Fruit fly (Drosophila melanogaster) whole organism, embryonic: ENCODE measurements around the gene Jarid2.
A peak's percentile ranks its signal among the peaks of the same experiment; 100 is the strongest.

Experiments
- Adf1 ChIP-seq: fragments of 200-800 bp; sonication (Bioruptor generic); IDR thresholded peaks from 2 replicates; pipeline ENCODE4 v1.3.6; 2022; ENCODE audit warnings: missing biosample characterization, missing genetic modification characterization
- Atf6 ChIP-seq: fragments of 200-800 bp; sonication (Bioruptor generic); IDR thresholded peaks from 2 replicates; pipeline ENCODE4 v1.3.6; 2022; ENCODE audit warnings: missing biosample characterization, missing genetic modification characterization
- B-H1 ChIP-seq: fragments of 200-800 bp; sonication (Bioruptor generic); IDR thresholded peaks from 3 replicates; pipeline ENCODE4 v1.3.6; 2022; ENCODE audit warnings: missing biosample characterization, missing genetic modification characterization
- CG10209 ChIP-seq: fragments of 200-800 bp; sonication (Bioruptor generic); optimal IDR thresholded peaks from 3 replicates; lab custom pipeline; 2017; ENCODE audit warnings: missing biosample characterization, mild to moderate bottlenecking, missing genetic modification characterization, missing genetic modification reagents
- CG10321 ChIP-seq: fragments of 200-800 bp; sonication (Bioruptor generic); IDR thresholded peaks from 2 replicates; pipeline ENCODE4 v1.3.6; 2022; ENCODE audit warnings: missing biosample characterization, missing genetic modification characterization
- CG10431 ChIP-seq: fragments of 200-800 bp; sonication (Bioruptor generic); optimal IDR thresholded peaks from 3 replicates; lab custom pipeline; 2018; ENCODE audit warnings: missing biosample characterization, mild to moderate bottlenecking, missing genetic modification characterization
- CG11085 ChIP-seq: fragments of 200-800 bp; sonication (Bioruptor generic); IDR thresholded peaks from 2 replicates; pipeline ENCODE4 v1.3.6; 2022; ENCODE audit warnings: missing biosample characterization, missing genetic modification characterization
- CG11398 ChIP-seq: fragments of 200-800 bp; sonication (Bioruptor generic); optimal IDR thresholded peaks from 2 replicates; lab custom pipeline; 2016; ENCODE audit warnings: missing biosample characterization, missing genetic modification characterization
- CG11695 ChIP-seq: fragments of 200-800 bp; sonication (Bioruptor generic); IDR thresholded peaks from 3 replicates; pipeline ENCODE4 v1.3.6; 2022; ENCODE audit warnings: missing biosample characterization, missing genetic modification characterization
- CG11723 ChIP-seq: fragments of 200-800 bp; sonication (Bioruptor generic); optimal IDR thresholded peaks from 2 replicates; lab custom pipeline; 2017; ENCODE audit warnings: missing biosample characterization, mild to moderate bottlenecking, missing genetic modification characterization
- CG12744 ChIP-seq: fragments of 200-800 bp; sonication (Bioruptor generic); optimal IDR thresholded peaks from 2 replicates; lab custom pipeline; 2016; ENCODE audit warnings: missing biosample characterization, missing genetic modification characterization
- CG13296 ChIP-seq: fragments of 200-800 bp; sonication (Bioruptor generic); optimal IDR thresholded peaks from 3 replicates; lab custom pipeline; 2018; ENCODE audit warnings: missing biosample characterization, mild to moderate bottlenecking, missing genetic modification characterization
- CG16813 ChIP-seq: fragments of 200-800 bp; sonication (Bioruptor generic); IDR thresholded peaks from 3 replicates; pipeline ENCODE4 v1.3.6; 2022; ENCODE audit warnings: missing biosample characterization, missing genetic modification characterization; ENCODE audit not compliant: partially characterized antibody
- CG18764 ChIP-seq: fragments of 200-800 bp; sonication (Bioruptor generic); optimal IDR thresholded peaks from 3 replicates; lab custom pipeline; 2016; ENCODE audit warnings: missing biosample characterization, missing genetic modification characterization
- CG2199 ChIP-seq: fragments of 200-800 bp; sonication (Bioruptor generic); IDR thresholded peaks from 3 replicates; pipeline ENCODE4 v1.3.6; 2022; ENCODE audit warnings: missing biosample characterization, missing genetic modification characterization
- CG30020 ChIP-seq: fragments of 200-800 bp; optimal IDR thresholded peaks from 2 replicates; lab custom pipeline; 2019; ENCODE audit warnings: missing biosample characterization, mild to moderate bottlenecking, missing genetic modification characterization, moderate library complexity
- CG32532 ChIP-seq: fragments of 200-800 bp; sonication (Bioruptor generic); IDR thresholded peaks from 2 replicates; pipeline ENCODE4 v1.3.6; 2022; ENCODE audit warnings: missing biosample characterization, missing genetic modification characterization
- CG33213 ChIP-seq: fragments of 200-800 bp; sonication (Bioruptor generic); optimal IDR thresholded peaks from 3 replicates; lab custom pipeline; 2016; ENCODE audit warnings: missing biosample characterization, missing genetic modification characterization
- CG4282 ChIP-seq: fragments of 200-800 bp; sonication (Bioruptor generic); optimal IDR thresholded peaks from 2 replicates; lab custom pipeline; 2016; ENCODE audit warnings: missing biosample characterization, missing genetic modification characterization
- CG4854 ChIP-seq: fragments of 200-800 bp; sonication (Bioruptor generic); optimal IDR thresholded peaks from 2 replicates; lab custom pipeline; 2016; ENCODE audit warnings: missing biosample characterization, missing genetic modification characterization, inconsistent platforms
- CG6854 ChIP-seq: fragments of 200-800 bp; sonication (Bioruptor generic); optimal IDR thresholded peaks from 3 replicates; lab custom pipeline; 2017; ENCODE audit warnings: missing biosample characterization, mild to moderate bottlenecking, missing genetic modification characterization
- CG8765 ChIP-seq: fragments of 200-800 bp; sonication (Bioruptor generic); IDR thresholded peaks from 2 replicates; pipeline ENCODE4 v1.3.6; 2022; ENCODE audit warnings: missing biosample characterization, missing genetic modification characterization
- CG8924 ChIP-seq: fragments of 200-800 bp; optimal IDR thresholded peaks from 3 replicates; lab custom pipeline; 2019; ENCODE audit warnings: missing biosample characterization, mild to moderate bottlenecking, missing genetic modification characterization, moderate library complexity
- CG9797 ChIP-seq: fragments of 200-800 bp; sonication (Bioruptor generic); optimal IDR thresholded peaks from 3 replicates; lab custom pipeline; 2018; ENCODE audit warnings: missing biosample characterization, mild to moderate bottlenecking, missing genetic modification characterization
- Dref ChIP-seq: fragments of 200-800 bp; sonication (Bioruptor generic); IDR thresholded peaks from 2 replicates; pipeline ENCODE4 v1.3.6; 2022; ENCODE audit warnings: missing biosample characterization, missing genetic modification characterization
- Ets65A ChIP-seq: fragments of 200-800 bp; sonication (Bioruptor generic); peaks from one replicate; lab custom pipeline; 2016; ENCODE audit warnings: missing biosample characterization, missing genetic modification characterization
- GATAe ChIP-seq: fragments of 200-800 bp; sonication (Bioruptor generic); conservative IDR thresholded peaks from 2 replicates; pipeline ENCODE4 v1.3.6; 2022; ENCODE audit warnings: missing biosample characterization, missing genetic modification characterization
- Hand ChIP-seq: fragments of 200-800 bp; sonication (Bioruptor generic); optimal IDR thresholded peaks from 2 replicates; lab custom pipeline; 2017; ENCODE audit warnings: mild to moderate bottlenecking, missing biosample characterization, missing genetic modification reagents, missing genetic modification characterization
- Kr ChIP-seq: fragments of 200-800 bp; sonication (Bioruptor generic); optimal IDR thresholded peaks from 2 replicates; lab custom pipeline; 2017; ENCODE audit warnings: missing biosample characterization, mild to moderate bottlenecking, missing genetic modification characterization
- NfI ChIP-seq: fragments of 200-800 bp; sonication (Bioruptor generic); optimal IDR thresholded peaks from 3 replicates; lab custom pipeline; 2018; ENCODE audit warnings: missing biosample characterization, mild to moderate bottlenecking, missing genetic modification characterization, moderate library complexity
- Pdp1 ChIP-seq, 2 experiments: fragments of 200-800 bp; sonication (Bioruptor generic); optimal IDR thresholded peaks; 3 replicates each; lab custom pipeline; 2016; ENCODE audit warnings: missing biosample characterization in 2 of 2, missing genetic modification characterization in 2 of 2, mild to moderate bottlenecking in 1 of 2, moderate library complexity in 1 of 2
- amos ChIP-seq: fragments of 200-800 bp; sonication (Bioruptor generic); IDR thresholded peaks from 2 replicates; pipeline ENCODE4 v1.3.6; 2022; ENCODE audit warnings: missing biosample characterization, missing genetic modification characterization; ENCODE audit not compliant: partially characterized antibody
- cato ChIP-seq: fragments of 200-800 bp; sonication (Bioruptor generic); optimal IDR thresholded peaks from 2 replicates; lab custom pipeline; 2016; ENCODE audit warnings: missing biosample characterization, missing genetic modification characterization, borderline replicate concordance
- dmrt11E ChIP-seq: fragments of 200-800 bp; sonication (Bioruptor generic); optimal IDR thresholded peaks from 3 replicates; lab custom pipeline; 2018; ENCODE audit warnings: missing biosample characterization, mild to moderate bottlenecking, missing genetic modification characterization, moderate library complexity
- dpn ChIP-seq, 2 experiments: fragments of 200-800 bp; sonication (Bioruptor generic); optimal IDR thresholded peaks; 3 replicates each; lab custom pipeline; 2016; ENCODE audit warnings: missing biosample characterization in 2 of 2, missing genetic modification characterization in 2 of 2
- emc ChIP-seq: fragments of 200-800 bp; sonication (Bioruptor generic); optimal IDR thresholded peaks from 2 replicates; lab custom pipeline; 2016; ENCODE audit warnings: missing biosample characterization, missing genetic modification characterization
- fd102C ChIP-seq: fragments of 200-800 bp; sonication (Bioruptor generic); optimal IDR thresholded peaks from 2 replicates; lab custom pipeline; 2018; ENCODE audit warnings: missing biosample characterization, mild to moderate bottlenecking, missing genetic modification characterization, moderate library complexity
- fd3F ChIP-seq: fragments of 200-800 bp; sonication (Bioruptor generic); optimal IDR thresholded peaks from 2 replicates; lab custom pipeline; 2018; ENCODE audit warnings: missing biosample characterization, mild to moderate bottlenecking, missing genetic modification characterization, moderate library complexity
- fd64A ChIP-seq: fragments of 200-800 bp; sonication (Bioruptor generic); optimal IDR thresholded peaks from 3 replicates; lab custom pipeline; 2018; ENCODE audit warnings: missing biosample characterization, mild to moderate bottlenecking, missing genetic modification characterization
- ftz-f1 ChIP-seq: fragments of 200-800 bp; sonication (Bioruptor generic); optimal IDR thresholded peaks from 2 replicates; lab custom pipeline; 2016; ENCODE audit warnings: missing biosample characterization, missing genetic modification characterization
- ind ChIP-seq: fragments of 200-800 bp; sonication (Bioruptor generic); optimal IDR thresholded peaks from 3 replicates; lab custom pipeline; 2016; ENCODE audit warnings: missing biosample characterization, missing genetic modification characterization
- mirr ChIP-seq: fragments of 200-800 bp; sonication (Bioruptor generic); optimal IDR thresholded peaks from 3 replicates; lab custom pipeline; 2018; ENCODE audit warnings: missing biosample characterization, mild to moderate bottlenecking, missing genetic modification characterization
- mld ChIP-seq: fragments of 200-800 bp; sonication (Bioruptor generic); IDR thresholded peaks from 3 replicates; pipeline ENCODE4 v1.3.6; 2022; ENCODE audit warnings: missing biosample characterization, missing genetic modification characterization; ENCODE audit not compliant: partially characterized antibody
- p53 ChIP-seq: fragments of 200-800 bp; sonication (Bioruptor generic); optimal IDR thresholded peaks from 2 replicates; lab custom pipeline; 2016; ENCODE audit warnings: missing biosample characterization, missing genetic modification characterization
- pnt ChIP-seq: fragments of 200-800 bp; sonication (Bioruptor generic); optimal IDR thresholded peaks from 3 replicates; lab custom pipeline; 2016; ENCODE audit warnings: missing biosample characterization, missing genetic modification characterization
- prd ChIP-seq, 3 experiments: fragments of >200 bp in 2 of 3; fragments of 200-800 bp in 1 of 3; sonication (Bioruptor generic) in 1 of 3; optimal IDR thresholded peaks in 2 of 3; IDR thresholded peaks in 1 of 3; 2 replicates in 2 of 3; 3 replicates in 1 of 3; pipeline versions ENCODE4 v1.3.6 to Lab custom; 2017 to 2022; ENCODE audit warnings: missing biosample characterization in 1 of 3, missing genetic modification characterization in 1 of 3
- run ChIP-seq: fragments of 200-800 bp; sonication (Bioruptor generic); optimal IDR thresholded peaks from 3 replicates; lab custom pipeline; 2018; ENCODE audit warnings: missing biosample characterization, mild to moderate bottlenecking, missing genetic modification characterization
- seq ChIP-seq: fragments of 200-800 bp; sonication (Bioruptor generic); IDR thresholded peaks from 2 replicates; pipeline ENCODE4 v1.3.6; 2022; ENCODE audit warnings: missing biosample characterization, missing genetic modification characterization
- tio ChIP-seq: fragments of 200-800 bp; sonication (Bioruptor generic); optimal IDR thresholded peaks from 2 replicates; lab custom pipeline; 2017; ENCODE audit warnings: missing biosample characterization, missing genetic modification characterization, inconsistent platforms
- z ChIP-seq: fragments of 200-800 bp; sonication (Bioruptor generic); IDR thresholded peaks from 3 replicates; pipeline ENCODE4 v1.3.6; 2022; ENCODE audit warnings: missing biosample characterization, missing genetic modification characterization

Jarid2 gene

DNA sequence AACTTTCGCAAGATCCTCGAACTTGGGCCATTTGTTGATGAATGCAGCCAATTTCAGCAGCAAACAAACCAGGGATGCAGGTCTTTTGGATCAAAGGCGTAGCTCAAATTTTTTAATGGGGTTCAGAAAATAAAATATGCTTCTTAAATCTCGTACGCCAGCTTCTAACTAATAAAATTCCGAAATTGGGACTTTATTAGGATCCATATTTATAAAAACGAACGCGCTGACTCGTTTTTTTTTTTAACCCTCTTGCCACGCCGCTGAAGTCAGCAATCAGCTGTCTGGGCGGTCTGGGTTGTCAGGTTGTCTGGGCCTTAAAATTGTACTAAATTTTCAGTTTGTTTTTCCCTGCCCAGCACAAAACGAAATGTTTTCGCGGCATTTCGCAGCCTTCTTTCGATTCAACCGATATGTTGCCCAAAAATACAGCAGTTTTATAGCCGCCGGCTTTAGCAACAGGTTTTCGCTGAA is 19.2 kb upstream of the Jarid2 start, which contains the start of gene CG3437 (continued):
- TF ChIP-seq CG8765 (peak; percentile 99), dpn (GFP tag; optimal IDR thresholded peaks at IDR 0.05; lab: Kevin White, UChicago) (peak; percentile 99), CG10209 (GFP tag; lab: Kevin White, UChicago) (peak; percentile 99), fd64A (GFP tag; lab: Kevin White, UChicago) (peak; percentile 98), Pdp1 (GFP tag; optimal IDR thresholded peaks at IDR 0.05; lab: Kevin White, UChicago) (peak; percentile 97 to 99), Atf6 (GFP tag; lab: Robert Waterston, UW) (peak; percentile 99), Ets65A (GFP tag; lab: Kevin White, UChicago) (peak; percentile 100), CG6854 (GFP tag; lab: Kevin White, UChicago) (peak; percentile 98), mld (GFP tag; lab: Robert Waterston, UW) (no peak), CG16813 (0 out of 3 replicates have a peak, but pooled peaks have one; percentile 38), CG11695 (GFP tag; lab: Robert Waterston, UW) (peak; percentile 99), fd3F (GFP tag; lab: Kevin White, UChicago) (peak; percentile 98), CG32532 (peak; percentile 99), CG13296 (peak; percentile 99), cato (GFP tag; lab: Kevin White, UChicago) (peak; percentile 97), mirr (GFP tag; lab: Kevin White, UChicago) (peak; percentile 99), dmrt11E (tag; lab: Kevin White, UChicago) (peak; percentile 97), pnt (GFP tag; lab: Kevin White, UChicago) (peak; percentile 99), amos (GFP tag; lab: Robert Waterston, UW) (peak; percentile 44; the same call in 1 of the 2 replicates), Dref (GFP tag; lab: Robert Waterston, UW) (peak; percentile 51), CG4854 (GFP tag; lab: Kevin White, UChicago) (peak; percentile 98), emc (GFP tag; lab: Kevin White, UChicago) (peak; percentile 97), prd (optimal IDR thresholded peaks at IDR 0.05; lab: Kevin White, UChicago) (no peak), prd (GFP tag; IDR thresholded peaks at IDR 0.05; lab: Robert Waterston, UW) (peak; percentile 100), CG18764 (GFP tag; lab: Kevin White, UChicago) (peak; percentile 97), CG33213 (GFP tag; lab: Kevin White, UChicago) (peak; percentile 98), ind (GFP tag; lab: Kevin White, UChicago) (peak; percentile 98), ftz-f1 (GFP tag; lab: Kevin White, UChicago) (peak; percentile 88), CG2199 (GFP tag; lab: Robert Waterston, UW) (peak; percentile 99), GATAe (GFP tag; lab: Robert Waterston, UW) (peak; percentile 98), p53 (GFP tag; lab: Kevin White, UChicago) (peak; percentile 95), CG9797 (peak; percentile 74), CG30020 (peak; percentile 81), Kr (GFP tag; lab: Kevin White, UChicago) (peak; percentile 71), CG10321 (GFP tag; lab: Robert Waterston, UW) (peak; percentile 87), B-H1 (GFP tag; lab: Robert Waterston, UW) (peak; percentile 99), CG8924 (tag; lab: Kevin White, UChicago) (peak; percentile 96), Adf1 (peak; percentile 90), NfI (GFP tag; lab: Kevin White, UChicago) (peak; percentile 99), CG11398 (peak; percentile 97), tio (peak; percentile 98), CG11085 (GFP tag; lab: Robert Waterston, UW) (peak; percentile 99), CG12744 (peak; percentile 98), CG11723 (GFP tag; lab: Kevin White, UChicago) (peak; percentile 97), z (GFP tag; lab: Robert Waterston, UW) (peak; percentile 82), CG4282 (GFP tag; lab: Kevin White, UChicago) (peak; percentile 97), CG10431 (GFP tag; lab: Kevin White, UChicago) (peak; percentile 95), fd102C (GFP tag; lab: Kevin White, UChicago) (peak; percentile 82), Hand (GFP tag; lab: Kevin White, UChicago) (peak; percentile 97), run (tag; lab: Kevin White, UChicago) (peak; percentile 94), seq (peak; percentile 99)
